Worm (Caenorhabditis elegans) whole organism, early embryonic: Measurements from ENCODE around the gene F48E8.3.

Source experiments
- B0310.2 ChIP-seq: sonication (generic microtip); optimal IDR thresholded peaks from 2 replicates; lab custom pipeline; 2016; ENCODE audit warnings: mild to moderate bottlenecking, missing genetic modification characterization, missing compliant biosample characterization
- F13C5.2 ChIP-seq: sonication (generic microtip); optimal IDR thresholded peaks from 2 replicates; lab custom pipeline; 2017; ENCODE audit warnings: mild to moderate bottlenecking, missing genetic modification characterization, inconsistent platforms, missing compliant biosample characterization
- aly-1 ChIP-seq: sonication (generic microtip); optimal IDR thresholded peaks from 2 replicates; lab custom pipeline; 2016; ENCODE audit warnings: missing genetic modification characterization, missing compliant biosample characterization
- ama-1 ChIP-seq: fragments of 150-350 bp; optimal IDR thresholded peaks from 2 replicates; lab custom pipeline; 2014
- pes-1 ChIP-seq: fragments of 200-800 bp; sonication (Bioruptor generic); IDR thresholded peaks from 2 replicates; pipeline ENCODE4 v1.3.6; 2022; ENCODE audit warnings: missing genetic modification reagents, missing genetic modification characterization, missing compliant biosample characterization
- scrt-1 ChIP-seq: fragments of 200-800 bp; sonication (Bioruptor generic); IDR thresholded peaks from 2 replicates; pipeline ENCODE4 v1.3.6; 2022; ENCODE audit warnings: missing genetic modification characterization, missing compliant biosample characterization
- tbx-11 ChIP-seq: fragments of 200-800 bp; sonication (Bioruptor generic); IDR thresholded peaks from 2 replicates; pipeline ENCODE4 v1.3.6; 2022; ENCODE audit warnings: missing genetic modification characterization, missing compliant biosample characterization

DNA sequence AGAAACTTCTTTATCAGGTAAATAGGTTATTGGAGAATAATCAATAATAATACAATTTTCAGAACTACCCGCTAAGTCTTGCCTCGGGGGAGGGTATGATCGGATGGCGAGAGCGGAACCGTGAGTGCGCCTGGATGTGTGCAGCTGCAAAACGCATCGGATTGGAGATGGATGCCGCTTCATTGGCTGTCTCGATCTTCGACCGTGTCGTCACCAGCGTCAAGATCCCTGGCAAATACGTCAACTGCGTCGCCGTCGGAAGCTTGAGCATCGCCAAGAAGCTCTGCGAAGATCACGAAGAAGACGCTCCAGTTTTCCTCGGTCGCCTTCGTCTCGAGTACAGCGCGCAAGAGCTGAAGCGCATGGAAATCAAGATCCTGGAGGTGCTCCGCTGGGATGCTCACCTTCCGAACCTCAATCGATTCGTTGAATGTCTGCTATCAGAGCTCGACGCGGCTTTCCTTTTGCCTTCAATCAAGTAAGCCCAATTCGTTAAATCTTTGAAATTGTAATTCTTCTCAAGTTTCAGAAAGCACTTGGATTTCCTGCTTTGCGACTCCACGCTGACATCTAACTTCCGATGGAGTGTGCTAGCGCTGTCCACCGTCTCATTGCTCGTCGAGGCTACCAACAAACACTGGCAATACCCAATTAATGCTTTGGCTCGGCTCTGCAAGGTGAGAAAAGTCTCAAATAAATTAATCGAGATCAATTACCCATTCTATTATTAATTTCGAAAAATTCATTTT, 43.7 kb downstream of the F48E8.3 start:
- TF ChIP-seq scrt-1 (GFP tag; lab: Robert Waterston, UW) (no peak), aly-1 (tag; lab: Kevin White, UChicago) (no peak), tbx-11 (GFP tag; lab: Robert Waterston, UW) (no peak), B0310.2 (tag; lab: Kevin White, UChicago) (no peak), F13C5.2 (no peak), ama-1 (lab: Kevin White, UChicago) (no peak), pes-1 (no peak)
